Fruit fly (Drosophila melanogaster) whole organism, embryonic: ENCODE measurements around the gene CG43051.

ENCODE experiments used
- Bgb ChIP-seq: fragments of 200-800 bp; sonication (Bioruptor generic); IDR thresholded peaks from 2 replicates; pipeline ENCODE4 v1.3.6; 2022; ENCODE audit warnings: missing biosample characterization, missing genetic modification characterization; ENCODE audit not compliant: partially characterized antibody
- CG10147 ChIP-seq: fragments of 200-800 bp; sonication (Bioruptor generic); optimal IDR thresholded peaks from 2 replicates; lab custom pipeline; 2019; ENCODE audit warnings: missing biosample characterization, mild to moderate bottlenecking, missing genetic modification characterization, moderate library complexity
- CG10431 ChIP-seq: fragments of 200-800 bp; sonication (Bioruptor generic); optimal IDR thresholded peaks from 3 replicates; lab custom pipeline; 2018; ENCODE audit warnings: missing biosample characterization, mild to moderate bottlenecking, missing genetic modification characterization
- CG12236 ChIP-seq: fragments of 200-800 bp; sonication (Bioruptor generic); optimal IDR thresholded peaks from 2 replicates; lab custom pipeline; 2016; ENCODE audit warnings: missing biosample characterization, missing genetic modification characterization
- CG13775 ChIP-seq: fragments of 200-800 bp; sonication (Bioruptor generic); optimal IDR thresholded peaks from 3 replicates; lab custom pipeline; 2017; ENCODE audit warnings: missing biosample characterization, mild to moderate bottlenecking, missing genetic modification characterization
- CG15601 ChIP-seq: fragments of 200-800 bp; sonication (Bioruptor generic); optimal IDR thresholded peaks from 3 replicates; lab custom pipeline; 2019; ENCODE audit warnings: missing biosample characterization, mild to moderate bottlenecking, missing genetic modification characterization, moderate library complexity
- CG16779 ChIP-seq: fragments of 200-800 bp; sonication (Bioruptor generic); IDR thresholded peaks from 2 replicates; pipeline ENCODE4 v1.3.6; 2022; ENCODE audit warnings: missing biosample characterization, missing genetic modification characterization
- CG17328 ChIP-seq: fragments of 200-800 bp; sonication (Bioruptor generic); IDR thresholded peaks from 2 replicates; pipeline ENCODE4 v1.3.6; 2022; ENCODE audit warnings: missing biosample characterization, missing genetic modification characterization
- CG17568 ChIP-seq: fragments of 200-800 bp; sonication (Bioruptor generic); optimal IDR thresholded peaks from 2 replicates; lab custom pipeline; 2018; ENCODE audit warnings: missing biosample characterization, mild to moderate bottlenecking, missing genetic modification characterization, moderate library complexity
- CG18011 ChIP-seq: fragments of 200-800 bp; sonication (Bioruptor generic); optimal IDR thresholded peaks from 2 replicates; lab custom pipeline; 2017; ENCODE audit warnings: missing biosample characterization, missing genetic modification characterization, mild to moderate bottlenecking, moderate library complexity, missing genotype
- CG18262 ChIP-seq: fragments of 200-800 bp; optimal IDR thresholded peaks from 3 replicates; lab custom pipeline; 2019; ENCODE audit warnings: missing biosample characterization, mild to moderate bottlenecking, missing genetic modification characterization, moderate library complexity
- CG3847 ChIP-seq: fragments of 200-800 bp; sonication (Bioruptor generic); IDR thresholded peaks from 2 replicates; pipeline ENCODE4 v1.3.6; 2022; ENCODE audit warnings: missing biosample characterization, missing genetic modification characterization
- CG4424 ChIP-seq: fragments of 200-800 bp; sonication (Bioruptor generic); optimal IDR thresholded peaks from 3 replicates; lab custom pipeline; 2016; ENCODE audit warnings: missing biosample characterization, missing genetic modification characterization
- CG6654 ChIP-seq: fragments of 200-800 bp; sonication (Bioruptor generic); optimal IDR thresholded peaks from 2 replicates; lab custom pipeline; 2017; ENCODE audit warnings: missing biosample characterization, mild to moderate bottlenecking, missing genetic modification characterization
- CG6689 ChIP-seq: fragments of 200-800 bp; sonication (Bioruptor generic); IDR thresholded peaks from 2 replicates; pipeline ENCODE4 v1.3.6; 2022; ENCODE audit warnings: missing biosample characterization, missing genetic modification characterization
- CG6765 ChIP-seq: fragments of 200-800 bp; sonication (Bioruptor generic); optimal IDR thresholded peaks from 3 replicates; lab custom pipeline; 2017; ENCODE audit warnings: missing biosample characterization, mild to moderate bottlenecking, missing genetic modification characterization
- CG7987 ChIP-seq: fragments of 200-800 bp; sonication (Bioruptor generic); optimal IDR thresholded peaks from 2 replicates; lab custom pipeline; 2018; ENCODE audit warnings: missing biosample characterization, mild to moderate bottlenecking, missing genetic modification characterization, moderate library complexity
- CG9609 ChIP-seq: fragments of 200-800 bp; sonication (Bioruptor generic); optimal IDR thresholded peaks from 3 replicates; lab custom pipeline; 2016; ENCODE audit warnings: missing biosample characterization, missing genetic modification characterization
- CG9932 ChIP-seq: fragments of 200-800 bp; sonication (Bioruptor generic); IDR thresholded peaks from 2 replicates; pipeline ENCODE4 v1.3.6; 2022; ENCODE audit warnings: missing biosample characterization, missing genetic modification characterization
- CrebB ChIP-seq: fragments of 200-800 bp; sonication (Bioruptor generic); optimal IDR thresholded peaks from 3 replicates; lab custom pipeline; 2018; ENCODE audit warnings: missing biosample characterization, mild to moderate bottlenecking, missing genetic modification characterization
- D19A ChIP-seq: fragments of 200-800 bp; optimal IDR thresholded peaks from 3 replicates; lab custom pipeline; 2019; ENCODE audit warnings: missing biosample characterization, mild to moderate bottlenecking, missing genetic modification characterization, moderate library complexity
- H15 ChIP-seq: fragments of 200-800 bp; sonication (Bioruptor generic); IDR thresholded peaks from 3 replicates; pipeline ENCODE4 v1.3.6; 2022; ENCODE audit warnings: missing biosample characterization, missing genetic modification characterization
- H2.0 ChIP-seq: fragments of 200-800 bp; sonication (Bioruptor generic); IDR thresholded peaks from 2 replicates; pipeline ENCODE4 v1.3.6; 2022; ENCODE audit warnings: missing biosample characterization, missing genetic modification characterization
- Kr ChIP-seq: fragments of 200-800 bp; sonication (Bioruptor generic); optimal IDR thresholded peaks from 2 replicates; lab custom pipeline; 2017; ENCODE audit warnings: missing biosample characterization, mild to moderate bottlenecking, missing genetic modification characterization
- MTF-1 ChIP-seq: fragments of 200-800 bp; sonication (Bioruptor generic); optimal IDR thresholded peaks from 2 replicates; lab custom pipeline; 2018; ENCODE audit warnings: missing biosample characterization, mild to moderate bottlenecking, missing genetic modification characterization, borderline replicate concordance
- Mad ChIP-seq: fragments of 200-800 bp; sonication (Bioruptor generic); optimal IDR thresholded peaks from 2 replicates; lab custom pipeline; 2016; ENCODE audit warnings: missing biosample characterization, missing genetic modification characterization
- Myb ChIP-seq: fragments of 200-800 bp; sonication (Bioruptor generic); optimal IDR thresholded peaks from 2 replicates; lab custom pipeline; 2016; ENCODE audit warnings: missing biosample characterization, missing genetic modification characterization
- NC2α ChIP-seq: fragments of 200-800 bp; sonication (Bioruptor generic); optimal IDR thresholded peaks from 2 replicates; lab custom pipeline; 2016; ENCODE audit warnings: missing biosample characterization, missing genetic modification characterization
- Rx ChIP-seq: fragments of 200-800 bp; sonication (Bioruptor generic); IDR thresholded peaks from 2 replicates; pipeline ENCODE4 v1.3.6; 2022; ENCODE audit warnings: missing biosample characterization, missing genetic modification characterization
- Tbp ChIP-seq: fragments of >200 bp; optimal IDR thresholded peaks from 2 replicates; lab custom pipeline; 2018; ENCODE audit warnings: missing biosample characterization, missing genetic modification characterization
- bab2 ChIP-seq: fragments of 200-800 bp; sonication (Bioruptor generic); optimal IDR thresholded peaks from 2 replicates; lab custom pipeline; 2016; ENCODE audit warnings: missing biosample characterization, missing genetic modification characterization
- bcd ChIP-seq: fragments of 200-800 bp; sonication (Bioruptor generic); optimal IDR thresholded peaks from 2 replicates; lab custom pipeline; 2017; ENCODE audit warnings: missing biosample characterization, mild to moderate bottlenecking, missing genetic modification characterization
- chif ChIP-seq, 2 experiments: fragments of 200-800 bp; sonication (Bioruptor generic); optimal IDR thresholded peaks; 3 replicates each; lab custom pipeline; 2016; ENCODE audit warnings: missing biosample characterization in 2 of 2, missing genetic modification characterization in 2 of 2
- chm ChIP-seq: fragments of 200-800 bp; sonication (Bioruptor generic); IDR thresholded peaks from 2 replicates; pipeline ENCODE4 v1.3.6; 2022; ENCODE audit warnings: missing biosample characterization, missing genetic modification characterization
- croc ChIP-seq: fragments of 200-800 bp; sonication (Bioruptor generic); conservative IDR thresholded peaks from 3 replicates; pipeline ENCODE4 v1.3.6; 2022; ENCODE audit warnings: missing biosample characterization, missing genetic modification characterization
- dan ChIP-seq: fragments of 200-800 bp; sonication (Bioruptor generic); IDR thresholded peaks from 2 replicates; pipeline ENCODE4 v1.3.6; 2022; ENCODE audit warnings: missing biosample characterization, missing genetic modification characterization
- danr ChIP-seq: fragments of 200-800 bp; sonication (Bioruptor generic); IDR thresholded peaks from 2 replicates; pipeline ENCODE4 v1.3.6; 2022; ENCODE audit warnings: missing biosample characterization, missing genetic modification characterization
- dimm ChIP-seq: fragments of 200-800 bp; sonication (Bioruptor generic); IDR thresholded peaks from 2 replicates; pipeline ENCODE4 v1.3.6; 2022; ENCODE audit warnings: missing biosample characterization, missing genetic modification characterization
- eyg ChIP-seq: fragments of 200-800 bp; sonication (Bioruptor generic); optimal IDR thresholded peaks from 3 replicates; lab custom pipeline; 2016; ENCODE audit warnings: missing biosample characterization, missing genetic modification characterization
- gem ChIP-seq: fragments of 200-800 bp; sonication (Bioruptor generic); optimal IDR thresholded peaks from 2 replicates; lab custom pipeline; 2019; ENCODE audit warnings: missing biosample characterization, mild to moderate bottlenecking, missing genetic modification characterization, moderate library complexity
- hkb ChIP-seq, 2 experiments: fragments of 200-800 bp in 1 of 2; fragments of >200 bp in 1 of 2; sonication (Bioruptor generic) in 1 of 2; IDR thresholded peaks in 1 of 2; optimal IDR thresholded peaks in 1 of 2; 2 replicates each; pipeline versions ENCODE4 v1.3.6 to Lab custom; 2017 to 2022; ENCODE audit warnings: missing biosample characterization in 1 of 2, missing genetic modification characterization in 1 of 2
- kay ChIP-seq: fragments of 200-800 bp; sonication (Bioruptor generic); optimal IDR thresholded peaks from 2 replicates; lab custom pipeline; 2016; ENCODE audit warnings: missing biosample characterization, missing genetic modification characterization
- ro ChIP-seq: fragments of 200-800 bp; sonication (Bioruptor generic); IDR thresholded peaks from 2 replicates; pipeline ENCODE4 v1.3.6; 2022; ENCODE audit warnings: missing biosample characterization, missing genetic modification characterization
- scrt ChIP-seq: fragments of 200-800 bp; sonication (Bioruptor generic); optimal IDR thresholded peaks from 2 replicates; lab custom pipeline; 2018; ENCODE audit warnings: missing biosample characterization, mild to moderate bottlenecking, missing genetic modification characterization, moderate library complexity
- sd ChIP-seq: fragments of 200-800 bp; sonication (Bioruptor generic); optimal IDR thresholded peaks from 3 replicates; lab custom pipeline; 2018; ENCODE audit warnings: missing biosample characterization, mild to moderate bottlenecking, missing genetic modification characterization, moderate library complexity
- sna ChIP-seq: fragments of 200-800 bp; sonication (Bioruptor generic); IDR thresholded peaks from 2 replicates; pipeline ENCODE4 v1.3.6; 2022; ENCODE audit warnings: missing biosample characterization, missing genetic modification characterization; ENCODE audit not compliant: partially characterized antibody
- sob ChIP-seq: fragments of 200-800 bp; sonication (Bioruptor generic); IDR thresholded peaks from 2 replicates; pipeline ENCODE4 v1.3.6; 2022; ENCODE audit warnings: missing biosample characterization, missing genetic modification characterization
- sr ChIP-seq: fragments of 200-800 bp; sonication (Bioruptor generic); IDR thresholded peaks from 3 replicates; pipeline ENCODE4 v1.3.6; 2022; ENCODE audit warnings: missing biosample characterization, missing genetic modification characterization
- tio ChIP-seq: fragments of 200-800 bp; sonication (Bioruptor generic); optimal IDR thresholded peaks from 2 replicates; lab custom pipeline; 2017; ENCODE audit warnings: missing biosample characterization, missing genetic modification characterization, inconsistent platforms
- vnd ChIP-seq: fragments of 200-800 bp; sonication (Bioruptor generic); IDR thresholded peaks from 3 replicates; pipeline ENCODE4 v1.3.6; 2022; ENCODE audit warnings: missing biosample characterization, missing genetic modification characterization; ENCODE audit not compliant: partially characterized antibody
- wor ChIP-seq: fragments of 200-800 bp; sonication (Bioruptor generic); IDR thresholded peaks from 2 replicates; pipeline ENCODE4 v1.3.6; 2022; ENCODE audit warnings: missing biosample characterization, missing genetic modification characterization
- zen ChIP-seq: fragments of 200-800 bp; sonication (Bioruptor generic); optimal IDR thresholded peaks from 3 replicates; lab custom pipeline; 2018; ENCODE audit warnings: missing biosample characterization, mild to moderate bottlenecking, missing genetic modification characterization, moderate library complexity

Gene CG43051

DNA sequence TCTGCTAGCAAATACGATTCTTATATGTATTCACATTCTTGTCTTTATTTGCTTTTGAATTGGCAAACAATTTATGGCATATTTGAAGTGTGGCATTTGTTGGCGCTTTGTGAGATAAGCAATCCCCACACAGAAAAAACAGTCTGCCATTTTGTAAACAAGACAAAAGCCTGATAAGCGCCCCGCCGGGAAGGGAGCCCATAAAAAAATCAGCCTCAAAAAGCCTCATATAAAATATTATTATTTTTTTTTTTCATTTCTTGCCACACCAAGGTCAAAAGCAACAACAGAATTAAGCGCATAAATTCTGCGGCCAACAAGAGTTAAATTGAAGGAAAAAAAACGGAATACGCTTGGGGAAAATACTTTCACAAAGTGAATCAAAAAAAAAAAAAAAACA, 32.4 kb upstream of the CG43051 start (continued):
- peak; percentile 82 for TF ChIP-seq CG7987 (GFP tag; lab: Kevin White, UChicago)
- no peak for TF ChIP-seq dimm (GFP tag; lab: Robert Waterston, UW)
- TF ChIP-seq kay (GFP tag; lab: Kevin White, UChicago), result no peak
- no peak for TF ChIP-seq CG13775 (GFP tag; lab: Kevin White, UChicago)
- TF ChIP-seq hkb (optimal IDR thresholded peaks at IDR 0.05; lab: Kevin White, UChicago), result no peak
- TF ChIP-seq hkb (GFP tag; IDR thresholded peaks at IDR 0.05; lab: Robert Waterston, UW), result no peak
- no peak for TF ChIP-seq dan
- no peak for TF ChIP-seq CG9609
- TF ChIP-seq H15, result no peak
- TF ChIP-seq CG6765, result no peak
- TF ChIP-seq Kr (GFP tag; lab: Kevin White, UChicago), result no peak
- TF ChIP-seq CG6689 (GFP tag; lab: Robert Waterston, UW), result no peak
- no peak for TF ChIP-seq tio (GFP tag; lab: Kevin White, UChicago)
- TF ChIP-seq sd (tag; lab: Kevin White, UChicago), result peak; percentile 95
- no peak for TF ChIP-seq Myb (GFP tag; lab: Kevin White, UChicago)
- no peak for TF ChIP-seq croc
- TF ChIP-seq sr (GFP tag; lab: Robert Waterston, UW), result no peak
- no peak for TF ChIP-seq CG6654 (GFP tag; lab: Kevin White, UChicago)
- TF ChIP-seq CG4424, result no peak
- no peak for TF ChIP-seq Bgb (GFP tag; lab: Robert Waterston, UW)
- TF ChIP-seq eyg, result no peak
- peak; percentile 39 for TF ChIP-seq CrebB (tag; lab: Kevin White, UChicago)
- TF ChIP-seq ro, result no peak
- TF ChIP-seq D19A, result no peak
- peak; percentile 64 for TF ChIP-seq CG17568 (GFP tag; lab: Kevin White, UChicago)
- no peak for TF ChIP-seq CG16779 (GFP tag; lab: Robert Waterston, UW)
- TF ChIP-seq sob (GFP tag; lab: Robert Waterston, UW), result peak; percentile 41; the same call in 1 of the 2 replicates
- no peak for TF ChIP-seq chif (GFP tag; optimal IDR thresholded peaks at IDR 0.05; lab: Kevin White, UChicago)
- TF ChIP-seq Mad (GFP tag; lab: Kevin White, UChicago), result no peak
- no peak for TF ChIP-seq sna (GFP tag; lab: Robert Waterston, UW)
- peak; percentile 43 for TF ChIP-seq scrt (GFP tag; lab: Kevin White, UChicago)
- no peak for TF ChIP-seq CG10431 (GFP tag; lab: Kevin White, UChicago)
- peak; percentile 8 for TF ChIP-seq CG12236 (GFP tag; lab: Kevin White, UChicago)
- no peak for TF ChIP-seq Tbp (GFP tag; lab: Kevin White, UChicago)
- TF ChIP-seq Rx (GFP tag; lab: Robert Waterston, UW), result no peak
- no peak for TF ChIP-seq H2.0 (GFP tag; lab: Robert Waterston, UW)
- TF ChIP-seq CG17328 (GFP tag; lab: Robert Waterston, UW), result no peak
- TF ChIP-seq bcd, result peak; percentile 7
- TF ChIP-seq CG18262 (tag; lab: Kevin White, UChicago), result no peak
- peak; percentile 27; the same call in 1 of the 2 replicates for TF ChIP-seq chm (GFP tag; lab: Robert Waterston, UW)
- TF ChIP-seq wor (GFP tag; lab: Robert Waterston, UW), result no peak
- TF ChIP-seq CG3847, result no peak
- no peak for TF ChIP-seq vnd
- TF ChIP-seq CG9932 (GFP tag; lab: Robert Waterston, UW), result no peak
- TF ChIP-seq bab2 (GFP tag; lab: Kevin White, UChicago), result no peak
- TF ChIP-seq zen (tag; lab: Kevin White, UChicago), result no peak
- no peak for TF ChIP-seq danr (GFP tag; lab: Robert Waterston, UW)
- TF ChIP-seq NC2α, result no peak
- peak; percentile 49 for TF ChIP-seq MTF-1 (GFP tag; lab: Kevin White, UChicago)
- TF ChIP-seq CG15601, result no peak
- no peak for TF ChIP-seq CG18011 (GFP tag; lab: Kevin White, UChicago)
- TF ChIP-seq CG10147, result peak; percentile 9
- TF ChIP-seq gem (tag; lab: Kevin White, UChicago), result peak; percentile 26
